Fruit fly (Drosophila melanogaster): Measurements from ENCODE around the gene Tdrd3.

Gene Tdrd3

dm6 chr3L:14786230-14786850, at the start of gene Tdrd3, which contains the start of gene bmm (continued):
- peak; percentile 45 for TF ChIP-seq HLHmδ (GFP tag; optimal IDR thresholded peaks at IDR 0.05)
- TF ChIP-seq ab (GFP tag; optimal IDR thresholded peaks at IDR 0.05) = no peak
- TF ChIP-seq Drgx (GFP tag; IDR thresholded peaks at IDR 0.05) = peak; percentile 50; the same call in 1 of the 2 replicates
- TF ChIP-seq CG3163 (GFP tag; optimal IDR thresholded peaks at IDR 0.05) = peak; percentile 18
- TF ChIP-seq Atf3 (GFP tag; optimal IDR thresholded peaks at IDR 0.05) = no peak
- peak in 1 of 2 experiments; percentile 53 for TF ChIP-seq tll (GFP tag; optimal IDR thresholded peaks at IDR 0.05)
- peak; percentile 79 for TF ChIP-seq CG3281 (GFP tag; optimal IDR thresholded peaks at IDR 0.05)
- no peak for TF ChIP-seq CG2202 (tag; optimal IDR thresholded peaks at IDR 0.05)
- peak; percentile 87 for TF ChIP-seq ind (GFP tag; optimal IDR thresholded peaks at IDR 0.05)
- TF ChIP-seq MBD-R2 (GFP tag; IDR thresholded peaks at IDR 0.05) = peak; percentile 75
- TF ChIP-seq Bdp1 (GFP tag; optimal IDR thresholded peaks at IDR 0.05) = peak; percentile 11
- TF ChIP-seq Blimp-1 (GFP tag; optimal IDR thresholded peaks at IDR 0.05) = peak; percentile 77
- TF ChIP-seq CG4707 (GFP tag; optimal IDR thresholded peaks at IDR 0.05) = peak; percentile 51
- TF ChIP-seq tin (GFP tag; optimal IDR thresholded peaks at IDR 0.05) = peak; percentile 80
- TF ChIP-seq klu (GFP tag; IDR thresholded peaks at IDR 0.05) = peak; percentile 34; the same call in 1 of the 2 replicates
- TF ChIP-seq Hr39 (optimal IDR thresholded peaks at IDR 0.05) = no peak
- no peak for TF ChIP-seq Lim3 (GFP tag; IDR thresholded peaks at IDR 0.05)
- peak; percentile 61 for TF ChIP-seq maf-S (GFP tag; optimal IDR thresholded peaks at IDR 0.05)
- TF ChIP-seq repo (GFP tag; optimal IDR thresholded peaks at IDR 0.05) = peak; percentile 20
- TF ChIP-seq CG2712 (tag; optimal IDR thresholded peaks at IDR 0.05) = peak; percentile 91
- TF ChIP-seq CG18476 (GFP tag; optimal IDR thresholded peaks at IDR 0.05) = peak; percentile 47
- peak; percentile 90 for TF ChIP-seq grau (tag; optimal IDR thresholded peaks at IDR 0.05)
- TF ChIP-seq Doc3 (GFP tag; IDR thresholded peaks at IDR 0.05; ENCODE audit: partially characterized antibody) = peak; percentile 88
- no peak for TF ChIP-seq ERR (GFP tag; optimal IDR thresholded peaks at IDR 0.05)
- TF ChIP-seq Ets65A (GFP tag) = peak; percentile 98
- TF ChIP-seq zf30C (GFP tag; optimal IDR thresholded peaks at IDR 0.05) = no peak
- peak; percentile 92 for TF ChIP-seq CG31441 (GFP tag; IDR thresholded peaks at IDR 0.05)
- TF ChIP-seq CG4617 (GFP tag; optimal IDR thresholded peaks at IDR 0.05; ENCODE audit: borderline replicate concordance) = peak; percentile 71
- TF ChIP-seq CG10209 (GFP tag; optimal IDR thresholded peaks at IDR 0.05) = peak; percentile 82
- TF ChIP-seq MESR4 (GFP tag; optimal IDR thresholded peaks at IDR 0.05) = peak; percentile 33
- TF ChIP-seq CG2129 (GFP tag; IDR thresholded peaks at IDR 0.05; ENCODE audit: partially characterized antibody) = peak; percentile 85; the same call in 1 of the 2 replicates
- no peak for TF ChIP-seq Hr78 (GFP tag; optimal IDR thresholded peaks at IDR 0.05)
- peak; percentile 75 for TF ChIP-seq CG18764 (GFP tag; optimal IDR thresholded peaks at IDR 0.05)
- peak; percentile 76 for TF ChIP-seq dmrt99B (tag; optimal IDR thresholded peaks at IDR 0.05)
- TF ChIP-seq esg (GFP tag; conservative IDR thresholded peaks at IDR 0.05) = peak; percentile 81
- TF ChIP-seq dysf (GFP tag; IDR thresholded peaks at IDR 0.05) = peak; percentile 82
- TF ChIP-seq CG9797 (GFP tag; optimal IDR thresholded peaks at IDR 0.05) = peak; percentile 75
- TF ChIP-seq Hr51 (GFP tag; optimal IDR thresholded peaks at IDR 0.05) = peak; percentile 17 to 84
- no peak for TF ChIP-seq toy (GFP tag; IDR thresholded peaks at IDR 0.05)
- peak; percentile 55 for TF ChIP-seq CG17612 (GFP tag; IDR thresholded peaks at IDR 0.05)
- TF ChIP-seq ems (GFP tag; optimal IDR thresholded peaks at IDR 0.05) = no peak
- TF ChIP-seq CG10321 (GFP tag; IDR thresholded peaks at IDR 0.05) = no peak
- peak in 1 of 2 experiments; percentile 20 for TF ChIP-seq crp (GFP tag; optimal IDR thresholded peaks at IDR 0.05)
- TF ChIP-seq danr (GFP tag; IDR thresholded peaks at IDR 0.05) = no peak
- peak; percentile 89 for TF ChIP-seq CG30020 (tag; optimal IDR thresholded peaks at IDR 0.05)
- TF ChIP-seq jing (GFP tag; optimal IDR thresholded peaks at IDR 0.05) = no peak
- peak; percentile 67 for TF ChIP-seq salm (tag; optimal IDR thresholded peaks at IDR 0.05)
- TF ChIP-seq Xbp1 (GFP tag; optimal IDR thresholded peaks at IDR 0.05) = peak; percentile 90
- peak; percentile 63 for TF ChIP-seq Xrp1 (GFP tag; IDR thresholded peaks at IDR 0.05)
